Fruit fly (Drosophila melanogaster) whole organism, pupa: ENCODE results near the gene CG33523.
A peak's percentile ranks its signal among the peaks of the same experiment; 100 is the strongest.

Source experiments
- CG10348 ChIP-seq: fragments of 200-800 bp; sonication (Bioruptor generic); IDR thresholded peaks from 2 replicates; pipeline ENCODE4 v1.3.6; 2022; ENCODE audit warnings: missing biosample characterization, missing genetic modification characterization
- CG12605 ChIP-seq: fragments of 200-800 bp; sonication (Bioruptor generic); IDR thresholded peaks from 2 replicates; pipeline ENCODE4 v1.3.6; 2022; ENCODE audit warnings: missing biosample characterization, missing genetic modification characterization
- CG13204 ChIP-seq: fragments of 200-800 bp; sonication (Bioruptor generic); optimal IDR thresholded peaks from 2 replicates; lab custom pipeline; 2018; ENCODE audit warnings: missing biosample characterization, mild to moderate bottlenecking, missing genetic modification characterization, moderate library complexity
- CG14655 ChIP-seq: fragments of 200-800 bp; sonication (Bioruptor generic); optimal IDR thresholded peaks from 3 replicates; lab custom pipeline; 2017; ENCODE audit warnings: mild to moderate bottlenecking, missing biosample characterization, missing genetic modification reagents, missing genetic modification characterization
- CG15710 ChIP-seq: fragments of 200-800 bp; sonication (Bioruptor generic); optimal IDR thresholded peaks from 2 replicates; lab custom pipeline; 2018; ENCODE audit warnings: missing biosample characterization, mild to moderate bottlenecking, missing genetic modification characterization, moderate library complexity
- CG17806 ChIP-seq: fragments of 200-800 bp; sonication (Bioruptor generic); optimal IDR thresholded peaks from 2 replicates; lab custom pipeline; 2018; ENCODE audit warnings: missing biosample characterization, mild to moderate bottlenecking, missing genetic modification characterization, moderate library complexity
- CG32121 ChIP-seq: fragments of 200-800 bp; sonication (Bioruptor generic); IDR thresholded peaks from 2 replicates; pipeline ENCODE4 v1.3.6; 2022; ENCODE audit warnings: missing biosample characterization, missing genetic modification characterization
- CG34367 ChIP-seq: fragments of 200-800 bp; sonication (Bioruptor generic); optimal IDR thresholded peaks from 2 replicates; lab custom pipeline; 2018; ENCODE audit warnings: missing biosample characterization, mild to moderate bottlenecking, missing genetic modification characterization
- CG4496 ChIP-seq: fragments of 200-800 bp; sonication (Bioruptor generic); IDR thresholded peaks from 3 replicates; pipeline ENCODE4 v1.3.6; 2022; ENCODE audit warnings: missing biosample characterization, missing genetic modification characterization
- CG8159 ChIP-seq: fragments of 200-800 bp; sonication (Bioruptor generic); optimal IDR thresholded peaks from 3 replicates; lab custom pipeline; 2018; ENCODE audit warnings: missing biosample characterization, mild to moderate bottlenecking, missing genetic modification characterization, moderate library complexity
- CG8301 ChIP-seq: fragments of 200-800 bp; sonication (Bioruptor generic); optimal IDR thresholded peaks from 2 replicates; lab custom pipeline; 2018; ENCODE audit warnings: missing biosample characterization, mild to moderate bottlenecking, missing genetic modification characterization
- CG9948 ChIP-seq: fragments of 200-800 bp; sonication (Bioruptor generic); optimal IDR thresholded peaks from 2 replicates; lab custom pipeline; 2018; ENCODE audit warnings: missing biosample characterization, mild to moderate bottlenecking, missing genetic modification characterization, moderate library complexity
- D1 ChIP-seq: fragments of 200-800 bp; sonication (Bioruptor generic); optimal IDR thresholded peaks from 2 replicates; lab custom pipeline; 2018; ENCODE audit warnings: missing biosample characterization, mild to moderate bottlenecking, missing genetic modification characterization, moderate library complexity
- EcR ChIP-seq: fragments of 200-800 bp; sonication (Bioruptor generic); optimal IDR thresholded peaks from 3 replicates; lab custom pipeline; 2019; ENCODE audit warnings: missing biosample characterization, missing genetic modification characterization, mild to moderate bottlenecking, moderate library complexity, missing genetic modification reagents
- Ets98B ChIP-seq: fragments of 200-800 bp; sonication (Bioruptor generic); IDR thresholded peaks from 2 replicates; pipeline ENCODE4 v1.3.6; 2022; ENCODE audit warnings: missing biosample characterization, missing genetic modification characterization
- Pif1A ChIP-seq: fragments of 200-800 bp; sonication (Bioruptor generic); optimal IDR thresholded peaks from 3 replicates; lab custom pipeline; 2016; ENCODE audit warnings: missing biosample characterization, missing genetic modification characterization
- Pif1B ChIP-seq: fragments of 200-800 bp; sonication (Bioruptor generic); optimal IDR thresholded peaks from 3 replicates; lab custom pipeline; 2016; ENCODE audit warnings: missing biosample characterization, missing genetic modification characterization
- Snoo ChIP-seq: fragments of 200-800 bp; sonication (Bioruptor generic); optimal IDR thresholded peaks from 3 replicates; lab custom pipeline; 2017; ENCODE audit warnings: missing biosample characterization, mild to moderate bottlenecking, missing genetic modification characterization, inconsistent platforms
- fd96Ca ChIP-seq: fragments of 200-800 bp; sonication (Bioruptor generic); IDR thresholded peaks from 3 replicates; pipeline ENCODE4 v1.3.6; 2022; ENCODE audit warnings: missing biosample characterization, missing genetic modification characterization
- gl ChIP-seq: fragments of 200-800 bp; sonication (Bioruptor generic); optimal IDR thresholded peaks from 2 replicates; lab custom pipeline; 2018; ENCODE audit warnings: missing biosample characterization, mild to moderate bottlenecking, missing genetic modification characterization
- rn ChIP-seq: fragments of 200-800 bp; sonication (Bioruptor generic); IDR thresholded peaks from 2 replicates; pipeline ENCODE4 v1.3.6; 2022; ENCODE audit warnings: missing biosample characterization, missing genetic modification characterization

Gene CG33523

DNA sequence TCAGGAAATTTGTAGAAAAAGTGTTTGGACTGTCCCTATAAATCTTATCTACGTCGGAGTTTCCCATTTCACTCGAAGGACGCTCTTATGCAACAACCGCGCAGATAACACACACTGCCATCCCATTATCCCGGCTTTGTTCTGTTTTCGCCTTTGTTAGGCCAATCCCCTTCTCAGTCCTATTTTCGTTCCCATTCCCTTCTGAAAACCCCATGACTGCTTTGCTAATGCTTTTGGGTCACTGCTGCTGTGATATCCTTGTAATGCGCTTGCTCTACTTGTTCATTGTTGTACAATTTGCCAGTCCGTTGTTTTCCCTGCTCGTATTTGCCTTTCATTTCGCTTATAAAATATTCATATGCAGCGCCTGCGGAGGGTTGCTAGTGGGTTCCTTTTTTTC is 45.5 kb downstream of the CG33523 start:
- no peak for TF ChIP-seq fd96Ca (GFP tag; lab: Robert Waterston, UW)
- TF ChIP-seq rn (GFP tag; lab: Robert Waterston, UW): no peak
- no peak for TF ChIP-seq Pif1A
- TF ChIP-seq CG10348: no peak
- no peak for TF ChIP-seq CG8301 (tag; lab: Kevin White, UChicago)
- no peak for TF ChIP-seq CG12605
- no peak for TF ChIP-seq Pif1B (GFP tag; lab: Kevin White, UChicago)
- no peak for TF ChIP-seq CG32121 (GFP tag; lab: Robert Waterston, UW)

dm6 chr3L:5970169-5970568 is 46.5 kb downstream of the CG33523 start:
- no peak for TF ChIP-seq Ets98B (GFP tag; lab: Robert Waterston, UW)
- TF ChIP-seq CG14655 (GFP tag; lab: Kevin White, UChicago): no peak
- TF ChIP-seq Snoo (tag; lab: Kevin White, UChicago): no peak
- no peak for TF ChIP-seq Pif1B (GFP tag; lab: Kevin White, UChicago)
- no peak for TF ChIP-seq CG10348
- TF ChIP-seq CG12605: no peak
- TF ChIP-seq CG15710 (tag; lab: Kevin White, UChicago): no peak
- TF ChIP-seq rn (GFP tag; lab: Robert Waterston, UW): no peak
- no peak for TF ChIP-seq CG8301 (tag; lab: Kevin White, UChicago)
- no peak for TF ChIP-seq CG8159 (tag; lab: Kevin White, UChicago)

DNA sequence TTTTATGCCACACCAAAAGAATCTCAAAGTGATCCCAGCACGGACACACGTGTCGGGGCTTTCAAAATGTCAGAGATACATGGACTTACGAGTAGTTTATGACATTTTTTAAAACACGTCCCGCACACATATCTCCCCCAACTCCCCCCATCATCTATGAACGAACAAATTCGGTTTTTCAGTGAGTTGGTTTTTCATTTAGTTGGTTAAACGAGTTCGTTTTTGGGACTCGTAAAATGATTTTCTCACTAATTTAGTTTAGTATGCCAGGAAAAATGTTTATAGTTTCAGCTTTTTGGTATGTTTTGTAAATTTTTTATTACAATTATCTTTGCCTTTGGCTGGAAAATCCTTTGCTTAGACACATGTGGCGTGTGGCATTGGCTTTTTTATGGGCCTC is 47.8 kb downstream of the CG33523 start:
- TF ChIP-seq CG8159 (tag; lab: Kevin White, UChicago): no peak
- no peak for TF ChIP-seq CG13204
- no peak for TF ChIP-seq Ets98B (GFP tag; lab: Robert Waterston, UW)

- TF ChIP-seq rn (GFP tag; lab: Robert Waterston, UW) (no peak), Snoo (tag; lab: Kevin White, UChicago) (no peak), CG14655 (GFP tag; lab: Kevin White, UChicago) (no peak), Pif1B (GFP tag; lab: Kevin White, UChicago) (no peak), Ets98B (GFP tag; lab: Robert Waterston, UW) (no peak), EcR (GFP tag; lab: Kevin White, UChicago) (no peak), CG8159 (tag; lab: Kevin White, UChicago) (no peak)
These were observed 51.1 kb downstream of the CG33523 start for dm6 chr3L:5974575-5975421.

- no peak for TF ChIP-seq Snoo (tag; lab: Kevin White, UChicago)
- no peak for TF ChIP-seq gl (tag; lab: Kevin White, UChicago)
- no peak for TF ChIP-seq Pif1A
- no peak for TF ChIP-seq fd96Ca (GFP tag; lab: Robert Waterston, UW)
- TF ChIP-seq CG10348: no peak
- TF ChIP-seq Ets98B (GFP tag; lab: Robert Waterston, UW): no peak
- TF ChIP-seq D1 (tag; lab: Kevin White, UChicago): no peak
- no peak for TF ChIP-seq CG8301 (tag; lab: Kevin White, UChicago)
- TF ChIP-seq CG14655 (GFP tag; lab: Kevin White, UChicago): no peak
- TF ChIP-seq Pif1B (GFP tag; lab: Kevin White, UChicago): no peak
- no peak for TF ChIP-seq CG34367 (tag; lab: Kevin White, UChicago)
- TF ChIP-seq CG15710 (tag; lab: Kevin White, UChicago): no peak
- TF ChIP-seq CG17806: no peak
- no peak for TF ChIP-seq EcR (GFP tag; lab: Kevin White, UChicago)
- no peak for TF ChIP-seq CG12605
- TF ChIP-seq rn (GFP tag; lab: Robert Waterston, UW): no peak
- no peak for TF ChIP-seq CG9948
- no peak for TF ChIP-seq CG13204
- no peak for TF ChIP-seq CG4496
- no peak for TF ChIP-seq CG32121 (GFP tag; lab: Robert Waterston, UW)
These were observed 52.1 kb downstream of the CG33523 start, which contains the start of gene CG10479 for dm6 chr3L:5975785-5976120. Gene CG10479, minus strand, starts transcription at chr3L:5976007.

dm6 chr3L:5976121-5976906 is 52.7 kb downstream of the CG33523 start:
- TF ChIP-seq CG32121 (GFP tag; lab: Robert Waterston, UW) (peak; percentile 78), CG4496 (no peak; the same call in 2 of the 3 replicates), CG34367 (tag; lab: Kevin White, UChicago) (peak; percentile 14), Snoo (tag; lab: Kevin White, UChicago) (no peak), D1 (tag; lab: Kevin White, UChicago) (no peak), CG8159 (tag; lab: Kevin White, UChicago) (peak; percentile 67), Pif1A (peak; percentile 45), CG14655 (GFP tag; lab: Kevin White, UChicago) (peak; percentile 76), CG8301 (tag; lab: Kevin White, UChicago) (peak; percentile 64), CG9948 (peak; percentile 50), CG10348 (no peak), CG12605 (peak; percentile 39; the same call in 1 of the 2 replicates), Pif1B (GFP tag; lab: Kevin White, UChicago) (peak; percentile 5), Ets98B (GFP tag; lab: Robert Waterston, UW) (peak; percentile 59; the same call in 1 of the 2 replicates), rn (GFP tag; lab: Robert Waterston, UW) (peak; percentile 57), gl (tag; lab: Kevin White, UChicago) (no peak), CG13204 (peak; percentile 71), fd96Ca (GFP tag; lab: Robert Waterston, UW) (peak; percentile 78), CG15710 (tag; lab: Kevin White, UChicago) (peak; percentile 27), CG17806 (peak; percentile 54), EcR (GFP tag; lab: Kevin White, UChicago) (no peak)
